Fruit fly (Drosophila melanogaster): Measurements from ENCODE around the gene qless.

dm6 chr3R:31195695-31196113 is 56.7 kb downstream of the qless start, which contains the start of gene mesh:
- no peak for TF ChIP-seq OdsH (GFP tag; optimal IDR thresholded peaks at IDR 0.05)
- TF ChIP-seq CG6792 (GFP tag; optimal IDR thresholded peaks at IDR 0.05): no peak
- TF ChIP-seq pdm3 (GFP tag; optimal IDR thresholded peaks at IDR 0.05): no peak
- no peak for TF ChIP-seq CG6276 (GFP tag; optimal IDR thresholded peaks at IDR 0.05)
- no peak for TF ChIP-seq CG6854 (GFP tag; optimal IDR thresholded peaks at IDR 0.05)
- no peak for TF ChIP-seq CG10631 (GFP tag; optimal IDR thresholded peaks at IDR 0.05)
